Worm (Caenorhabditis elegans) whole organism, mixed stage, embryonic: Measurements from ENCODE around the gene srx-60.
"Not testable (repeated sequence)": the region's sequence is repeated elsewhere in the genome, so short reads cannot be mapped to it uniquely, and the experiment has no call there.

Experiments used
- M03D4.4 ChIP-seq: sonication (generic microtip); optimal IDR thresholded peaks from 2 replicates; lab custom pipeline; 2017; ENCODE audit warnings: mild to moderate bottlenecking, missing genetic modification characterization, missing compliant biosample characterization
- ceh-39 ChIP-seq: fragments of 150-350 bp; optimal IDR thresholded peaks from 2 replicates; lab custom pipeline; 2014; ENCODE audit warnings: missing biosample characterization, missing genetic modification characterization
- ceh-43 ChIP-seq: fragments of 200-800 bp; sonication (Bioruptor generic); optimal IDR thresholded peaks from 2 replicates; lab custom pipeline; 2018; ENCODE audit warnings: mild to moderate bottlenecking, missing genetic modification characterization, moderate library complexity, missing compliant biosample characterization
- ces-1 ChIP-seq: fragments of 150-350 bp; optimal IDR thresholded peaks from 2 replicates; lab custom pipeline; 2014; ENCODE audit warnings: missing biosample characterization, missing genetic modification reagents, missing genetic modification characterization
- elt-1 ChIP-seq: sonication (generic microtip); optimal IDR thresholded peaks from 2 replicates; lab custom pipeline; 2017; ENCODE audit warnings: missing genetic modification characterization, mild to moderate bottlenecking, missing compliant biosample characterization, antibody characterized with exemption, moderate library complexity, borderline replicate concordance; ENCODE audit not compliant: insufficient read depth
- elt-3 ChIP-seq: fragments of 150-350 bp; optimal IDR thresholded peaks from 2 replicates; lab custom pipeline; 2014; ENCODE audit warnings: missing biosample characterization, missing genetic modification characterization
- lin-13 ChIP-seq: fragments of 150-350 bp; optimal IDR thresholded peaks from 2 replicates; lab custom pipeline; 2014; ENCODE audit warnings: missing biosample characterization, missing genetic modification characterization
- nhr-237 ChIP-seq: fragments of 150-350 bp; optimal IDR thresholded peaks from 2 replicates; lab custom pipeline; 2014; ENCODE audit warnings: missing biosample characterization, missing genetic modification characterization
- pha-4 ChIP-seq: fragments of 150-350 bp; optimal IDR thresholded peaks from 2 replicates; lab custom pipeline; 2018; ENCODE audit warnings: missing biosample characterization, missing genetic modification reagents, missing genetic modification characterization
- sptf-1 ChIP-seq: sonication (generic microtip); optimal IDR thresholded peaks from 2 replicates; lab custom pipeline; 2017; ENCODE audit warnings: mild to moderate bottlenecking, missing genetic modification characterization, moderate library complexity, missing compliant biosample characterization
- unc-39 ChIP-seq: fragments of 150-350 bp; optimal IDR thresholded peaks from 2 replicates; lab custom pipeline; 2014; ENCODE audit warnings: missing biosample characterization, missing genetic modification characterization
- unc-62 ChIP-seq: fragments of 150-350 bp; optimal IDR thresholded peaks from 2 replicates; lab custom pipeline; 2014; ENCODE audit warnings: missing biosample characterization, missing genetic modification reagents, missing genetic modification characterization
- zip-8 ChIP-seq: fragments of 150-350 bp; optimal IDR thresholded peaks from 2 replicates; lab custom pipeline; 2014; ENCODE audit warnings: missing biosample characterization, missing genetic modification characterization

DNA sequence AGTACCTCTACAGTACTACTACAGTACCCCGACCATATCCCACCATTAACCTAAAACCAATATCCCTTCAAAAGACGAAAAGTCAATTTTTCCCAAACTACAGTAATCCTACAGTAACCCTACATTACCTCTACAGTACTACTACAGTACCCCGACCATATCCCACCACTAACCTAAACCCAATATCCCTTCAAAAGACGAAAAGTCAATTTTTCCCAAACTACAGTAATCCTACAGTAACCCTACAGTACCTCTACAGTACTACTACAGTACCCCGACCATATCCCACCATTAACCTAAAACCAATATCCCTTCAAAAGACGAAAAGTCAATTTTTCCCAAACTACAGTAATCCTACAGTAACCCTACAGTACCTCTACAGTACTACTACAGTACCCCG lies 43.6 kb downstream of the srx-60 start, which contains the start of gene nhr-141:
- not testable (repeated sequence) for TF ChIP-seq unc-39 (tag; lab: Kevin White, UChicago); zip-8 (tag; lab: Kevin White, UChicago); ces-1 (GFP tag; lab: Kevin White, UChicago); lin-13 (tag; lab: Kevin White, UChicago); nhr-237 (tag; lab: Kevin White, UChicago); unc-62 (GFP tag; lab: Kevin White, UChicago); elt-1 (tag; lab: Kevin White, UChicago); pha-4; ceh-39 (tag; lab: Kevin White, UChicago); elt-3 (tag; lab: Kevin White, UChicago); ceh-43 (GFP tag; lab: Kevin White, UChicago); M03D4.4 (tag; lab: Kevin White, UChicago); sptf-1 (tag; lab: Kevin White, UChicago)
